Fruit fly (Drosophila melanogaster) whole organism, embryonic: ENCODE results near the gene CG4270.

Source experiments
- Asciz ChIP-seq: fragments of 200-800 bp; sonication (Bioruptor generic); optimal IDR thresholded peaks from 2 replicates; lab custom pipeline; 2017; ENCODE audit warnings: missing biosample characterization, mild to moderate bottlenecking, missing genetic modification characterization, missing genetic modification reagents
- Bteb2 ChIP-seq: fragments of 200-800 bp; sonication (Bioruptor generic); optimal IDR thresholded peaks from 2 replicates; lab custom pipeline; 2016; ENCODE audit warnings: missing biosample characterization, missing genetic modification characterization
- CG10462 ChIP-seq: fragments of 200-800 bp; sonication (Bioruptor generic); optimal IDR thresholded peaks from 2 replicates; lab custom pipeline; 2016; ENCODE audit warnings: missing biosample characterization, missing genetic modification characterization
- CG10979 ChIP-seq: fragments of 200-800 bp; sonication (Bioruptor generic); optimal IDR thresholded peaks from 2 replicates; lab custom pipeline; 2018; ENCODE audit warnings: missing biosample characterization, mild to moderate bottlenecking, missing genetic modification characterization, moderate library complexity
- CG12104 ChIP-seq: fragments of 200-800 bp; sonication (Bioruptor generic); optimal IDR thresholded peaks from 3 replicates; lab custom pipeline; 2016; ENCODE audit warnings: missing biosample characterization, missing genetic modification characterization
- CG1233 ChIP-seq: fragments of 200-800 bp; sonication (Bioruptor generic); optimal IDR thresholded peaks from 4 replicates; lab custom pipeline; 2018; ENCODE audit warnings: missing biosample characterization, mild to moderate bottlenecking, missing genetic modification characterization
- CG13287 ChIP-seq: fragments of 200-800 bp; sonication (Bioruptor generic); IDR thresholded peaks from 2 replicates; pipeline ENCODE4 v1.3.6; 2022; ENCODE audit warnings: missing biosample characterization, missing genetic modification characterization; ENCODE audit not compliant: partially characterized antibody
- CG13296 ChIP-seq: fragments of 200-800 bp; sonication (Bioruptor generic); optimal IDR thresholded peaks from 3 replicates; lab custom pipeline; 2018; ENCODE audit warnings: missing biosample characterization, mild to moderate bottlenecking, missing genetic modification characterization
- CG1832 ChIP-seq: fragments of 200-800 bp; sonication (Bioruptor generic); optimal IDR thresholded peaks from 2 replicates; lab custom pipeline; 2017; ENCODE audit warnings: missing biosample characterization, mild to moderate bottlenecking, missing genetic modification characterization, inconsistent platforms
- CG2678 ChIP-seq: fragments of 200-800 bp; sonication (Bioruptor generic); optimal IDR thresholded peaks from 3 replicates; lab custom pipeline; 2019; ENCODE audit warnings: missing biosample characterization, mild to moderate bottlenecking, missing genetic modification characterization, moderate library complexity
- CG31224 ChIP-seq: fragments of 200-800 bp; sonication (Bioruptor generic); IDR thresholded peaks from 2 replicates; pipeline ENCODE4 v1.3.6; 2022; ENCODE audit warnings: missing biosample characterization, missing genetic modification characterization
- CG31441 ChIP-seq: fragments of 200-800 bp; sonication (Bioruptor generic); IDR thresholded peaks from 2 replicates; pipeline ENCODE4 v1.3.6; 2022; ENCODE audit warnings: missing biosample characterization, missing genetic modification characterization
- CG34224 ChIP-seq: fragments of 200-800 bp; sonication (Bioruptor generic); IDR thresholded peaks from 3 replicates; pipeline ENCODE4 v1.3.6; 2022; ENCODE audit warnings: missing biosample characterization, missing genetic modification characterization; ENCODE audit not compliant: partially characterized antibody
- CG34376 ChIP-seq: fragments of 200-800 bp; sonication (Bioruptor generic); optimal IDR thresholded peaks from 2 replicates; lab custom pipeline; 2018; ENCODE audit warnings: missing biosample characterization, mild to moderate bottlenecking, missing genetic modification characterization
- CG4617 ChIP-seq: fragments of 200-800 bp; sonication (Bioruptor generic); optimal IDR thresholded peaks from 3 replicates; lab custom pipeline; 2016; ENCODE audit warnings: missing biosample characterization, missing genetic modification characterization, borderline replicate concordance
- CG9727 ChIP-seq: fragments of 200-800 bp; sonication (Bioruptor generic); optimal IDR thresholded peaks from 3 replicates; lab custom pipeline; 2017; ENCODE audit warnings: missing biosample characterization, mild to moderate bottlenecking, missing genetic modification characterization
- CG9876 ChIP-seq: fragments of 200-800 bp; sonication (Bioruptor generic); optimal IDR thresholded peaks from 2 replicates; lab custom pipeline; 2016; ENCODE audit warnings: missing biosample characterization, missing genetic modification characterization
- CoRest ChIP-seq: fragments of 200-800 bp; sonication (Bioruptor generic); optimal IDR thresholded peaks from 3 replicates; lab custom pipeline; 2018; ENCODE audit warnings: missing biosample characterization, mild to moderate bottlenecking, missing genetic modification characterization, moderate library complexity
- Dfd ChIP-seq, 2 experiments: fragments of >200 bp; optimal IDR thresholded peaks; 2 replicates each; lab custom pipeline; 2017; ENCODE audit warnings: missing biosample characterization in 2 of 2, missing genetic modification characterization in 2 of 2
- Dll ChIP-seq: fragments of 200-800 bp; sonication (Bioruptor generic); IDR thresholded peaks from 4 replicates; pipeline ENCODE4 v1.3.6; 2022; ENCODE audit warnings: missing biosample characterization, missing genetic modification characterization; ENCODE audit not compliant: partially characterized antibody
- E2f2 ChIP-seq: fragments of 200-800 bp; sonication (Bioruptor generic); IDR thresholded peaks from 2 replicates; pipeline ENCODE4 v1.3.6; 2022; ENCODE audit warnings: missing biosample characterization, missing genetic modification characterization
- HHEX ChIP-seq: fragments of 200-800 bp; sonication (Bioruptor generic); optimal IDR thresholded peaks from 3 replicates; lab custom pipeline; 2017; ENCODE audit warnings: missing biosample characterization, mild to moderate bottlenecking, missing genetic modification characterization, missing genetic modification reagents
- HmgZ ChIP-seq: fragments of 200-800 bp; sonication (Bioruptor generic); optimal IDR thresholded peaks from 2 replicates; lab custom pipeline; 2018; ENCODE audit warnings: missing biosample characterization, mild to moderate bottlenecking, missing genetic modification characterization
- Lim3 ChIP-seq: fragments of 200-800 bp; sonication (Bioruptor generic); IDR thresholded peaks from 2 replicates; pipeline ENCODE4 v1.3.6; 2022; ENCODE audit warnings: missing biosample characterization, missing genetic modification characterization
- Meics ChIP-seq: fragments of 200-800 bp; sonication (Bioruptor generic); optimal IDR thresholded peaks from 2 replicates; lab custom pipeline; 2017; ENCODE audit warnings: missing biosample characterization, mild to moderate bottlenecking, missing genetic modification characterization
- Nf-YB ChIP-seq: fragments of 200-800 bp; sonication (Bioruptor generic); optimal IDR thresholded peaks from 3 replicates; lab custom pipeline; 2019; ENCODE audit warnings: missing biosample characterization, mild to moderate bottlenecking, missing genetic modification characterization, moderate library complexity
- Sry-δ ChIP-seq: fragments of 200-800 bp; sonication (Bioruptor generic); optimal IDR thresholded peaks from 2 replicates; lab custom pipeline; 2016; ENCODE audit warnings: missing biosample characterization, missing genetic modification characterization
- aop ChIP-seq: fragments of 200-800 bp; sonication (Bioruptor generic); IDR thresholded peaks from 2 replicates; pipeline ENCODE4 v1.3.6; 2022; ENCODE audit warnings: missing biosample characterization, missing genetic modification characterization
- ara ChIP-seq: fragments of 200-800 bp; sonication (Bioruptor generic); IDR thresholded peaks from 2 replicates; pipeline ENCODE4 v1.3.6; 2022; ENCODE audit warnings: missing biosample characterization, missing genetic modification characterization
- ash1 ChIP-seq: fragments of 200-800 bp; sonication (Bioruptor generic); optimal IDR thresholded peaks from 2 replicates; lab custom pipeline; 2018; ENCODE audit warnings: missing biosample characterization, mild to moderate bottlenecking, missing genetic modification characterization
- cad ChIP-seq: fragments of >200 bp; optimal IDR thresholded peaks from 2 replicates; lab custom pipeline; 2017; ENCODE audit warnings: missing biosample characterization, missing genetic modification characterization
- cas ChIP-seq: fragments of 200-800 bp; sonication (Bioruptor generic); IDR thresholded peaks from 2 replicates; pipeline ENCODE4 v1.3.6; 2022; ENCODE audit warnings: missing biosample characterization, missing genetic modification characterization
- caup ChIP-seq: fragments of 200-800 bp; sonication (Bioruptor generic); optimal IDR thresholded peaks from 3 replicates; lab custom pipeline; 2017; ENCODE audit warnings: missing biosample characterization, mild to moderate bottlenecking, missing genetic modification characterization, moderate library complexity; ENCODE audit not compliant: severe bottlenecking
- chinmo ChIP-seq: fragments of 200-800 bp; sonication (Bioruptor generic); IDR thresholded peaks from 4 replicates; pipeline ENCODE4 v1.3.6; 2022; ENCODE audit warnings: missing biosample characterization, missing genetic modification characterization; ENCODE audit not compliant: partially characterized antibody
- crp ChIP-seq, 2 experiments: fragments of 200-800 bp; sonication (Bioruptor generic); optimal IDR thresholded peaks; 2 replicates in 1 of 2; 3 replicates in 1 of 2; lab custom pipeline; 2017; ENCODE audit warnings: missing biosample characterization in 2 of 2, missing genetic modification characterization in 2 of 2, mild to moderate bottlenecking in 1 of 2, moderate library complexity in 1 of 2
- da ChIP-seq: fragments of 200-800 bp; sonication (Bioruptor generic); optimal IDR thresholded peaks from 2 replicates; lab custom pipeline; 2016; ENCODE audit warnings: missing biosample characterization, missing genetic modification characterization
- ewg ChIP-seq: fragments of 200-800 bp; sonication (Bioruptor generic); optimal IDR thresholded peaks from 3 replicates; lab custom pipeline; 2017; ENCODE audit warnings: mild to moderate bottlenecking, missing biosample characterization, missing genetic modification reagents, missing genetic modification characterization
- gem ChIP-seq: fragments of 200-800 bp; sonication (Bioruptor generic); optimal IDR thresholded peaks from 2 replicates; lab custom pipeline; 2019; ENCODE audit warnings: missing biosample characterization, mild to moderate bottlenecking, missing genetic modification characterization, moderate library complexity
- gro ChIP-seq: fragments of 200-800 bp; sonication (Bioruptor generic); optimal IDR thresholded peaks from 2 replicates; lab custom pipeline; 2016; ENCODE audit warnings: missing biosample characterization, missing genetic modification characterization
- gsb-n ChIP-seq: fragments of 200-800 bp; sonication (Bioruptor generic); optimal IDR thresholded peaks from 3 replicates; lab custom pipeline; 2018; ENCODE audit warnings: missing biosample characterization, mild to moderate bottlenecking, missing genetic modification characterization
- gt ChIP-seq: fragments of 200-800 bp; sonication (Bioruptor generic); IDR thresholded peaks from 2 replicates; pipeline ENCODE4 v1.3.6; 2022; ENCODE audit warnings: missing biosample characterization, missing genetic modification characterization
- ind ChIP-seq: fragments of 200-800 bp; sonication (Bioruptor generic); optimal IDR thresholded peaks from 3 replicates; lab custom pipeline; 2016; ENCODE audit warnings: missing biosample characterization, missing genetic modification characterization
- lov ChIP-seq, 2 experiments: fragments of 200-800 bp in 1 of 2; fragments of >200 bp in 1 of 2; sonication (Bioruptor generic) in 1 of 2; IDR thresholded peaks in 1 of 2; optimal IDR thresholded peaks in 1 of 2; 2 replicates in 1 of 2; 3 replicates in 1 of 2; pipeline versions ENCODE4 v1.3.6 to Lab custom; 2017 to 2022; ENCODE audit warnings: missing biosample characterization in 1 of 2, missing genetic modification characterization in 1 of 2
- nmo ChIP-seq: fragments of 200-800 bp; sonication (Bioruptor generic); optimal IDR thresholded peaks from 2 replicates; lab custom pipeline; 2018; ENCODE audit warnings: missing biosample characterization, mild to moderate bottlenecking, missing genetic modification characterization, moderate library complexity
- pros ChIP-seq: fragments of 200-800 bp; sonication (Bioruptor generic); optimal IDR thresholded peaks from 3 replicates; lab custom pipeline; 2019; ENCODE audit warnings: missing biosample characterization, mild to moderate bottlenecking, missing genetic modification characterization, moderate library complexity
- pzg ChIP-seq: fragments of 200-800 bp; sonication (Bioruptor generic); optimal IDR thresholded peaks from 3 replicates; lab custom pipeline; 2018; ENCODE audit warnings: missing biosample characterization, mild to moderate bottlenecking, missing genetic modification characterization, moderate library complexity
- slou ChIP-seq: fragments of 200-800 bp; sonication (Bioruptor generic); optimal IDR thresholded peaks from 3 replicates; lab custom pipeline; 2016; ENCODE audit warnings: missing biosample characterization, missing genetic modification characterization
- ssp ChIP-seq: fragments of 200-800 bp; sonication (Bioruptor generic); IDR thresholded peaks from 2 replicates; pipeline ENCODE4 v1.3.6; 2022; ENCODE audit warnings: missing biosample characterization, missing genetic modification characterization
- trem ChIP-seq: fragments of 200-800 bp; optimal IDR thresholded peaks from 3 replicates; lab custom pipeline; 2019; ENCODE audit warnings: missing biosample characterization, mild to moderate bottlenecking, missing genetic modification characterization, moderate library complexity
- twi ChIP-seq: fragments of 200-800 bp; optimal IDR thresholded peaks from 2 replicates; lab custom pipeline; 2019; ENCODE audit warnings: missing biosample characterization, mild to moderate bottlenecking, missing genetic modification characterization, moderate library complexity

CG4270 gene

dm6 chr2L:2216065-2216464 is 47.2 kb upstream of the CG4270 start, which contains the start of gene daed (continued):
- TF ChIP-seq Lim3 (GFP tag; lab: Robert Waterston, UW) (no peak), da (no peak), CG2678 (no peak), CG31224 (GFP tag; lab: Robert Waterston, UW) (no peak), pzg (GFP tag; lab: Kevin White, UChicago) (peak; percentile 30), E2f2 (peak; percentile 25; the same call in 1 of the 2 replicates), CG10462 (GFP tag; lab: Kevin White, UChicago) (no peak), trem (tag; lab: Kevin White, UChicago) (no peak), ewg (GFP tag; lab: Kevin White, UChicago) (no peak), gro (peak; percentile 9), CG34224 (GFP tag; lab: Robert Waterston, UW) (0 out of 3 replicates have a peak, but pooled peaks have one; percentile 28), CG13287 (GFP tag; lab: Robert Waterston, UW) (peak; percentile 22; the same call in 1 of the 2 replicates), slou (GFP tag; lab: Kevin White, UChicago) (no peak), Sry-δ (peak; percentile 8), CG13296 (GFP tag; lab: Kevin White, UChicago) (no peak), chinmo (GFP tag; lab: Robert Waterston, UW) (0 out of 4 replicates have a peak, but pooled peaks have one; percentile 10), gsb-n (tag; lab: Kevin White, UChicago) (peak; percentile 69), CG12104 (GFP tag; lab: Kevin White, UChicago) (no peak), twi (tag; lab: Kevin White, UChicago) (no peak), aop (GFP tag; lab: Robert Waterston, UW) (no peak), CoRest (tag; lab: Kevin White, UChicago) (no peak), nmo (GFP tag; lab: Kevin White, UChicago) (no peak), cad (GFP tag; lab: Kevin White, UChicago) (no peak), CG1233 (GFP tag; lab: Kevin White, UChicago) (no peak), Meics (GFP tag; lab: Kevin White, UChicago) (no peak), CG10979 (tag; lab: Kevin White, UChicago) (no peak), cas (no peak), gt (GFP tag; lab: Robert Waterston, UW) (no peak), ind (GFP tag; lab: Kevin White, UChicago) (no peak), CG31441 (GFP tag; lab: Robert Waterston, UW) (no peak), Dll (GFP tag; lab: Robert Waterston, UW) (0 out of 4 replicates have a peak, but pooled peaks have one; percentile 33), ssp (no peak), lov (optimal IDR thresholded peaks at IDR 0.05; lab: Kevin White, UChicago) (no peak), lov (GFP tag; IDR thresholded peaks at IDR 0.05; lab: Robert Waterston, UW) (no peak), CG1832 (no peak), CG34376 (peak; percentile 2), CG9876 (GFP tag; lab: Kevin White, UChicago) (no peak), caup (no peak), Nf-YB (GFP tag; lab: Kevin White, UChicago) (no peak), CG4617 (GFP tag; lab: Kevin White, UChicago) (peak; percentile 29)

DNA sequence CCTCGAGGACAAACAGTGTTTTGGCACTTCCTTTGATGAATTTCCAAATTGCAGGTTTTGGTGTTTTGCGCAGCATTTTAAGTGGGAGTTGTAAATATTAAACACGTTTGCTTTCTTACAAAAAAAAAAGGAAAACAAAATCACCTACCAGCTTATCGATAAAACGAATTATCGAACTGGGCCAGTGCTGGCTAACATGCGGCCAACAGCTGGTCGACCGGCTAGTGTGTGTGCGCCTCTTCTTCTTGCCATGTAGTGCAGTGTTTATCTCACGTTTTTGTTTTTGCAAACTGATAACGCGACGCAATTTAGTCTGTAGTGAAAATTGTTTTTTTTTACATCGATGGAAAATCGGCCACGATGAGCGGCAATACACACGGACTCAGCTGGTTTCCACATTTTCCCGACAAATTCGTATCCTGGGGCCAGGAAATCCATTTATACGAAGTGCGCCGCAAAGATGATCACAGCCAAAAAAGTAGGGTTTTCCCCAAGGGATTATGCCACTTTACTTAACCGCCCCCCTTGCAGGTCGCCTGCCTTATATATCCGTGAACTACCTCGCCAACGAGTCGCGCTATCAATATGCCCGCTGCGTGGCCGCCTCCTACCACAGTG is 46.1 kb upstream of the CG4270 start, which contains the start of the genes CG15386, CG42371 and mio:
TSS of gene CG15386 (minus strand) at position 180 of the 618 bp plus-strand sequence.
TSS of gene CG42371 (minus strand) at position 180 of the 618 bp plus-strand sequence.
TSS of gene mio (plus strand) at position 224 of the 618 bp plus-strand sequence.
- TF ChIP-seq crp (GFP tag; optimal IDR thresholded peaks at IDR 0.05; lab: Kevin White, UChicago) (peak; percentile 71 to 96), gem (no peak), Dll (GFP tag; lab: Robert Waterston, UW) (peak; percentile 61; the same call in 2 of the 4 replicates), pros (no peak), CG9727 (GFP tag; lab: Kevin White, UChicago) (no peak), Dfd (GFP tag; optimal IDR thresholded peaks at IDR 0.05; lab: Kevin White, UChicago) (no peak), HHEX (no peak), Asciz (GFP tag; lab: Kevin White, UChicago) (no peak), ash1 (GFP tag; lab: Kevin White, UChicago) (no peak), ara (no peak), Bteb2 (no peak), HmgZ (tag; lab: Kevin White, UChicago) (peak; percentile 51), CoRest (tag; lab: Kevin White, UChicago) (peak; percentile 9)
